Worm (Caenorhabditis elegans) whole organism, young adult: ENCODE results near the gene T22D1.1.

Experiments
- B0019.2 ChIP-seq: fragments of 200-800 bp; sonication (Bioruptor generic); conservative IDR thresholded peaks from 2 replicates; pipeline ENCODE4 v1.3.6; 2022; ENCODE audit warnings: missing genetic modification reagents, missing genetic modification characterization, missing compliant biosample characterization
- B0035.1 ChIP-seq: sonication (generic microtip); optimal IDR thresholded peaks from 2 replicates; lab custom pipeline; 2016; ENCODE audit warnings: missing genetic modification characterization, mild to moderate bottlenecking, missing compliant biosample characterization, missing genotype, missing genetic modification reagents
- C06A6.2 ChIP-seq: fragments of 200-800 bp; sonication (Bioruptor generic); conservative IDR thresholded peaks from 2 replicates; pipeline ENCODE4 v1.3.6; 2022; ENCODE audit warnings: missing genetic modification characterization, missing compliant biosample characterization
- C17E4.6 ChIP-seq: fragments of 200-800 bp; sonication (Bioruptor generic); IDR thresholded peaks from 2 replicates; pipeline ENCODE4 v1.3.6; 2022; ENCODE audit warnings: missing genetic modification reagents, missing genetic modification characterization, missing compliant biosample characterization
- F10E7.11 ChIP-seq: sonication (generic microtip); optimal IDR thresholded peaks from 2 replicates; lab custom pipeline; 2017; ENCODE audit warnings: mild to moderate bottlenecking, missing genetic modification characterization, moderate library complexity, missing compliant biosample characterization
- F33H1.4 ChIP-seq: fragments of 200-800 bp; sonication (Bioruptor generic); IDR thresholded peaks from 2 replicates; pipeline ENCODE4 v1.3.6; 2022; ENCODE audit warnings: missing genetic modification reagents, missing genetic modification characterization, missing compliant biosample characterization
- F55B11.4 ChIP-seq: sonication (generic microtip); optimal IDR thresholded peaks from 2 replicates; lab custom pipeline; 2016; ENCODE audit warnings: missing compliant biosample characterization, missing genetic modification characterization, borderline replicate concordance; ENCODE audit not compliant: insufficient read depth
- F57A8.1 ChIP-seq: fragments of 200-800 bp; sonication (Bioruptor generic); optimal IDR thresholded peaks from 2 replicates; lab custom pipeline; 2018; ENCODE audit warnings: mild to moderate bottlenecking, missing genetic modification characterization, moderate library complexity, missing compliant biosample characterization
- K12H6.12 ChIP-seq: fragments of 200-800 bp; sonication (Bioruptor generic); optimal IDR thresholded peaks from 2 replicates; lab custom pipeline; 2018; ENCODE audit warnings: mild to moderate bottlenecking, missing genetic modification characterization, missing compliant biosample characterization
- T07F8.4 ChIP-seq: sonication (generic microtip); optimal IDR thresholded peaks from 2 replicates; lab custom pipeline; 2016; ENCODE audit warnings: mild to moderate bottlenecking, missing genetic modification characterization, moderate library complexity, missing compliant biosample characterization
- T26A5.8 ChIP-seq: sonication (generic microtip); optimal IDR thresholded peaks from 2 replicates; lab custom pipeline; 2016; ENCODE audit warnings: missing genetic modification characterization, missing compliant biosample characterization
- Y67H2A.10 ChIP-seq: fragments of 200-800 bp; sonication (Bioruptor generic); conservative IDR thresholded peaks from 2 replicates; pipeline ENCODE4 v1.3.6; 2022; ENCODE audit warnings: missing genetic modification reagents, missing genetic modification characterization, missing compliant biosample characterization
- Y79H2A.3 ChIP-seq: fragments of 200-800 bp; sonication (Bioruptor generic); conservative IDR thresholded peaks from 2 replicates; pipeline ENCODE4 v1.3.6; 2022; ENCODE audit warnings: missing genetic modification reagents, missing genetic modification characterization, missing compliant biosample characterization
- ZK185.1 ChIP-seq: sonication (generic microtip); optimal IDR thresholded peaks from 2 replicates; lab custom pipeline; 2016; ENCODE audit warnings: mild to moderate bottlenecking, missing genetic modification characterization, missing compliant biosample characterization; ENCODE audit not compliant: poor library complexity, severe bottlenecking
- attf-3 ChIP-seq: fragments of 200-800 bp; sonication (Bioruptor generic); conservative IDR thresholded peaks from 2 replicates; pipeline ENCODE4 v1.3.6; 2022; ENCODE audit warnings: missing genetic modification reagents, missing genetic modification characterization, missing compliant biosample characterization
- bed-2 ChIP-seq: fragments of 200-800 bp; sonication (Bioruptor generic); IDR thresholded peaks from 2 replicates; pipeline ENCODE4 v1.3.6; 2022; ENCODE audit warnings: missing genetic modification reagents, missing genetic modification characterization, missing compliant biosample characterization
- ceh-91 ChIP-seq: fragments of 200-800 bp; sonication (Bioruptor generic); IDR thresholded peaks from 2 replicates; pipeline ENCODE4 v1.3.6; 2022; ENCODE audit warnings: missing genetic modification reagents, missing genetic modification characterization, missing compliant biosample characterization
- chd-7 ChIP-seq: sonication (generic microtip); optimal IDR thresholded peaks from 2 replicates; lab custom pipeline; 2016; ENCODE audit warnings: mild to moderate bottlenecking, missing genetic modification characterization, moderate library complexity, missing compliant biosample characterization
- dpl-1 ChIP-seq: fragments of 150-350 bp; optimal IDR thresholded peaks from 2 replicates; lab custom pipeline; 2014; ENCODE audit warnings: missing biosample characterization, missing genetic modification reagents, missing genetic modification characterization
- egl-18 ChIP-seq: fragments of 200-800 bp; sonication (Bioruptor generic); IDR thresholded peaks from 2 replicates; pipeline ENCODE4 v1.3.6; 2022; ENCODE audit warnings: missing genetic modification reagents, missing genetic modification characterization, missing compliant biosample characterization
- egrh-3 ChIP-seq: fragments of 200-800 bp; sonication (Bioruptor generic); IDR thresholded peaks from 2 replicates; pipeline ENCODE4 v1.3.6; 2022; ENCODE audit warnings: missing genetic modification reagents, missing genetic modification characterization, missing compliant biosample characterization
- ekl-4 ChIP-seq: fragments of 200-800 bp; sonication (Bioruptor generic); IDR thresholded peaks from 2 replicates; pipeline ENCODE4 v1.3.6; 2022; ENCODE audit warnings: missing genetic modification reagents, missing genetic modification characterization, missing compliant biosample characterization
- fkh-3 ChIP-seq: sonication (generic microtip); optimal IDR thresholded peaks from 2 replicates; lab custom pipeline; 2016; ENCODE audit warnings: mild to moderate bottlenecking, missing genetic modification characterization, missing compliant biosample characterization
- gei-17 ChIP-seq: fragments of 200-800 bp; sonication (Bioruptor generic); optimal IDR thresholded peaks from 2 replicates; lab custom pipeline; 2018; ENCODE audit warnings: mild to moderate bottlenecking, missing genetic modification characterization, missing compliant biosample characterization
- hrde-1 ChIP-seq: sonication (generic microtip); optimal IDR thresholded peaks from 2 replicates; lab custom pipeline; 2016; ENCODE audit warnings: missing genetic modification characterization, mild to moderate bottlenecking, missing compliant biosample characterization, moderate library complexity, missing genotype, missing genetic modification reagents, borderline replicate concordance
- hsf-1 ChIP-seq: fragments of 200-800 bp; sonication (Bioruptor generic); IDR thresholded peaks from 2 replicates; pipeline ENCODE4 v1.3.6; 2022; ENCODE audit warnings: missing genetic modification reagents, missing genetic modification characterization, missing compliant biosample characterization
- let-607 ChIP-seq, 2 experiments: fragments of 200-800 bp in 1 of 2; sonication (Bioruptor generic) in 1 of 2; sonication (generic microtip) in 1 of 2; optimal IDR thresholded peaks; 2 replicates each; lab custom pipeline; 2016 to 2018; ENCODE audit warnings: mild to moderate bottlenecking in 2 of 2, missing compliant biosample characterization in 2 of 2, missing genetic modification characterization in 2 of 2, moderate library complexity in 2 of 2, missing genotype in 1 of 2
- lin-26 ChIP-seq: fragments of 200-800 bp; sonication (Bioruptor generic); IDR thresholded peaks from 2 replicates; pipeline ENCODE4 v1.3.6; 2022; ENCODE audit warnings: missing genetic modification reagents, missing genetic modification characterization, missing compliant biosample characterization
- lin-40 ChIP-seq: sonication (generic microtip); optimal IDR thresholded peaks from 2 replicates; lab custom pipeline; 2016; ENCODE audit warnings: missing genetic modification characterization, mild to moderate bottlenecking, missing compliant biosample characterization, missing genotype, missing genetic modification reagents
- lir-1 ChIP-seq: fragments of 200-800 bp; sonication (Bioruptor generic); conservative IDR thresholded peaks from 2 replicates; pipeline ENCODE4 v1.3.6; 2022; ENCODE audit warnings: missing genetic modification reagents, missing genetic modification characterization, missing compliant biosample characterization
- lsl-1 ChIP-seq: fragments of 200-800 bp; sonication (Bioruptor generic); optimal IDR thresholded peaks from 2 replicates; lab custom pipeline; 2018; ENCODE audit warnings: mild to moderate bottlenecking, missing genetic modification characterization, moderate library complexity, missing compliant biosample characterization
- madf-10 ChIP-seq: sonication (generic microtip); optimal IDR thresholded peaks from 2 replicates; lab custom pipeline; 2016; ENCODE audit warnings: mild to moderate bottlenecking, missing genetic modification characterization, missing compliant biosample characterization
- madf-6 ChIP-seq: fragments of 200-800 bp; sonication (Bioruptor generic); IDR thresholded peaks from 2 replicates; pipeline ENCODE4 v1.3.6; 2022; ENCODE audit warnings: missing genetic modification reagents, missing genetic modification characterization, missing compliant biosample characterization
- mes-4 ChIP-seq: sonication (generic microtip); optimal IDR thresholded peaks from 2 replicates; lab custom pipeline; 2016; ENCODE audit warnings: missing genotype, missing genetic modification characterization, missing compliant biosample characterization
- mxl-1 ChIP-seq: sonication (generic microtip); optimal IDR thresholded peaks from 2 replicates; lab custom pipeline; 2016; ENCODE audit warnings: missing genetic modification characterization, missing compliant biosample characterization
- nfya-1 ChIP-seq: sonication (generic microtip); optimal IDR thresholded peaks from 2 replicates; lab custom pipeline; 2017; ENCODE audit warnings: antibody characterized with exemption, missing compliant biosample characterization, missing genetic modification characterization, borderline replicate concordance; ENCODE audit not compliant: insufficient read depth
- nhr-120 ChIP-seq: fragments of 200-800 bp; sonication (Bioruptor generic); IDR thresholded peaks from 2 replicates; pipeline ENCODE4 v1.3.6; 2022; ENCODE audit warnings: missing genetic modification characterization, missing compliant biosample characterization
- nhr-27 ChIP-seq: fragments of 200-800 bp; sonication (Bioruptor generic); optimal IDR thresholded peaks from 2 replicates; lab custom pipeline; 2018; ENCODE audit warnings: mild to moderate bottlenecking, missing genetic modification characterization, moderate library complexity, missing compliant biosample characterization
- nhr-80 ChIP-seq: sonication (generic microtip); optimal IDR thresholded peaks from 2 replicates; lab custom pipeline; 2016; ENCODE audit warnings: missing genetic modification characterization, missing compliant biosample characterization
- pbrm-1 ChIP-seq: fragments of 200-800 bp; sonication (Bioruptor generic); IDR thresholded peaks from 2 replicates; pipeline ENCODE4 v1.3.6; 2022; ENCODE audit warnings: missing genetic modification reagents, missing genetic modification characterization, missing compliant biosample characterization
- snpc-4 ChIP-seq, 5 experiments: fragments of 150-350 bp in 1 of 5; sonication (generic microtip) in 4 of 5; optimal IDR thresholded peaks; 2 replicates each; lab custom pipeline; 2014 to 2018; ENCODE audit warnings: missing genetic modification characterization in 5 of 5, missing biosample characterization in 3 of 5, antibody characterized with exemption in 2 of 5, mild to moderate bottlenecking in 2 of 5, missing compliant biosample characterization in 2 of 5, missing genotype in 2 of 5, moderate library complexity in 2 of 5, missing genetic modification reagents in 1 of 5
- tbx-9 ChIP-seq: sonication (generic microtip); optimal IDR thresholded peaks from 2 replicates; lab custom pipeline; 2016; ENCODE audit warnings: borderline replicate concordance, missing genetic modification characterization, inconsistent platforms, missing compliant biosample characterization
- unc-62 ChIP-seq: fragments of 150-350 bp; optimal IDR thresholded peaks from 2 replicates; lab custom pipeline; 2014; ENCODE audit warnings: missing biosample characterization, missing genetic modification reagents, missing genetic modification characterization
- xnd-1 ChIP-seq: sonication (generic microtip); optimal IDR thresholded peaks from 2 replicates; lab custom pipeline; 2016; ENCODE audit warnings: missing genotype, missing genetic modification reagents, missing genetic modification characterization, missing compliant biosample characterization
- ztf-3 ChIP-seq: fragments of 200-800 bp; sonication (Bioruptor generic); optimal IDR thresholded peaks from 2 replicates; lab custom pipeline; 2018; ENCODE audit warnings: mild to moderate bottlenecking, missing genetic modification characterization, missing compliant biosample characterization

Gene T22D1.1

DNA sequence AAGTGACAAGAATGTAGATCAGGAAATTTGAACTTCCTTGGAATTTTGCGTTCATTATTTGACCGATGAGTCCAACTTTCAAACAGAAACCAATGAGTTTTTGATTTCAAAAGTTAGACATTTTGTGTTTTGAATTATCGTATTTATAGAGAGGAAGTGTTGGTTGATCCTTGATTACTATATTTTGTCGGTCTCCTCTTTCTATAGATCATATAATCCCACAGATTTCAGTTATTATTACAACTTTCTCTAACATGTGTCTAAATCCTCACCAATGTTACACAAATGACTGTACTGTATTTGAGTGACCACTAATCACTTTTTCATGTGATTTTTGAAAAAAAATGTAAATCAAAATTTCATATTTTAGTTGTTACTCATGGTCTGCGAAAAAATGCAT lies 41.3 kb downstream of the T22D1.1 start, which contains the start of gene B0478.3:
TSS of gene B0478.3 (minus strand) at position 101 of the 400 bp plus-strand sequence.
- no peak for TF ChIP-seq hrde-1 (tag; lab: Kevin White, UChicago)
- no peak for TF ChIP-seq tbx-9
- no peak for TF ChIP-seq attf-3 (GFP tag; lab: Robert Waterston, UW)
- no peak for TF ChIP-seq lin-40
- no peak for TF ChIP-seq F33H1.4
- no peak for TF ChIP-seq Y79H2A.3 (GFP tag; lab: Robert Waterston, UW)
- no peak for TF ChIP-seq bed-2 (GFP tag; lab: Robert Waterston, UW)
- no peak for TF ChIP-seq B0035.1
- no peak for TF ChIP-seq mes-4
- TF ChIP-seq madf-10 (tag; lab: Kevin White, UChicago) = no peak
- TF ChIP-seq egrh-3 (GFP tag; lab: Robert Waterston, UW) = no peak
- no peak for TF ChIP-seq K12H6.12
- no peak for TF ChIP-seq dpl-1 (GFP tag; lab: Kevin White, UChicago)
- TF ChIP-seq pbrm-1 (GFP tag; lab: Robert Waterston, UW) = no peak
- TF ChIP-seq snpc-4 (GFP tag; optimal IDR thresholded peaks at IDR 0.05; lab: Kevin White, UChicago) = no peak
- TF ChIP-seq snpc-4 (tag; optimal IDR thresholded peaks at IDR 0.05; lab: Kevin White, UChicago) = no peak
- TF ChIP-seq B0019.2 (GFP tag; lab: Robert Waterston, UW) = no peak
- TF ChIP-seq nhr-27 (tag; lab: Kevin White, UChicago) = no peak

DNA sequence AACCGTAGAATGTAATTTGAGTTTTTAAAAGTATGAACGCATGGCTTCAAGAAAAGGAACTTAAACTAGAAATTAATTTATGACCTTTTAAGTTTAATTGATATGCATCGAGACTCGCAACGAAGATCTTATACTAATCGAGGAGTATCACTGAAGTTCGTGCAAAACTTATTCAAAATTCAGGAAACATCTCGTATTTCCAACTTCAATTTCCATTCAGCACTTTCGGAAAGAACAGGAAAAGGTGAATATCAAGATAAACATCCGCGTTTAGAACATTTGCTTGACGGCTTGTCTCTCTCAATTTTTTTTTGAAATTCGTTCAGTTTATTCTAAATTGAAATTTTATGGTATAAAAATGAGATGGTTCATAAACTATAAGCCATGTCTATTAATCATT lies 42.0 kb downstream of the T22D1.1 start, which contains the start of gene ZK381.2:
TSS of gene ZK381.2 (plus strand) at position 301 of the 400 bp plus-strand sequence.
- TF ChIP-seq fkh-3 (tag; lab: Kevin White, UChicago) (no peak), ZK185.1 (tag; lab: Kevin White, UChicago) (no peak), xnd-1 (tag; lab: Kevin White, UChicago) (no peak), Y67H2A.10 (GFP tag; lab: Robert Waterston, UW) (no peak), mxl-1 (tag; lab: Kevin White, UChicago) (no peak), pbrm-1 (GFP tag; lab: Robert Waterston, UW) (no peak), egl-18 (GFP tag; lab: Robert Waterston, UW) (no peak), F55B11.4 (tag; lab: Kevin White, UChicago) (no peak), C06A6.2 (GFP tag; lab: Robert Waterston, UW) (no peak), chd-7 (tag; lab: Kevin White, UChicago) (no peak), ekl-4 (GFP tag; lab: Robert Waterston, UW) (no peak), nhr-120 (GFP tag; lab: Robert Waterston, UW) (no peak), lin-26 (GFP tag; lab: Robert Waterston, UW) (no peak), T26A5.8 (tag; lab: Kevin White, UChicago) (no peak), F57A8.1 (GFP tag; lab: Kevin White, UChicago) (no peak), lir-1 (GFP tag; lab: Robert Waterston, UW) (no peak), madf-6 (GFP tag; lab: Robert Waterston, UW) (no peak), nhr-80 (tag; lab: Kevin White, UChicago) (no peak), madf-10 (tag; lab: Kevin White, UChicago) (no peak), F10E7.11 (tag; lab: Kevin White, UChicago) (no peak)

DNA sequence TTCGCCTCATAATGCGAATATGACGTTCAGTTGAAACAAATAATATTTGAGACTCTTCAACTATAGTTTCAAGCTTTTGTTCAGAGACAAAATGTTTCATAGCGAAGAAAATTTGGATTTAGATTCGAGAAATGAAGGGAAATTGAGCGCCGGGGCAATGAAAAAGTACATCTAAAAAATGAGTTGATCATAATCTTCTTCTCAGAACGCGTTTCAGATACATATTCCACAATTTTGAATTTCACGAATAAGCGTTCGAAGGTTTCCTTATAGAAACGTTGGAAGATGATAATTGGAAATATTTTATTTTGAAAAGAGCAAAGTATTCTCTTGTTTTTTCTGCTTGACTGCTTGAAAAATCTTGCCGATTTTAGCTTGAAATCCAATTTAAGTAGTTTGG lies 47.1 kb downstream of the T22D1.1 start, which contains the start of gene ZK381.8:
TSS of gene ZK381.8 (minus strand) at position 101 of the 400 bp plus-strand sequence.
- no peak for TF ChIP-seq unc-62 (GFP tag; lab: Kevin White, UChicago)
- no peak for TF ChIP-seq let-607 (tag; optimal IDR thresholded peaks at IDR 0.05; lab: Kevin White, UChicago)
- no peak for TF ChIP-seq ceh-91 (GFP tag; lab: Robert Waterston, UW)
- no peak for TF ChIP-seq ztf-3 (GFP tag; lab: Kevin White, UChicago)
- no peak for TF ChIP-seq hsf-1 (GFP tag; lab: Robert Waterston, UW)
- no peak for TF ChIP-seq F57A8.1 (GFP tag; lab: Kevin White, UChicago)
- no peak for TF ChIP-seq T07F8.4 (tag; lab: Kevin White, UChicago)
- TF ChIP-seq lsl-1 (GFP tag; lab: Kevin White, UChicago) = no peak
- TF ChIP-seq C17E4.6 (GFP tag; lab: Robert Waterston, UW) = no peak
- no peak for TF ChIP-seq lir-1 (GFP tag; lab: Robert Waterston, UW)
- no peak for TF ChIP-seq nhr-80 (tag; lab: Kevin White, UChicago)
- no peak for TF ChIP-seq gei-17 (GFP tag; lab: Kevin White, UChicago)
- TF ChIP-seq dpl-1 (GFP tag; lab: Kevin White, UChicago) = no peak
- no peak for TF ChIP-seq nfya-1 (tag; lab: Kevin White, UChicago)
